Worm (Caenorhabditis elegans): Measurements from ENCODE around the gene str-84.

- TF ChIP-seq ceh-13 (GFP tag; optimal IDR thresholded peaks at IDR 0.05) (no peak), tbx-11 (GFP tag; IDR thresholded peaks at IDR 0.05) (no peak), pes-1 (GFP tag; IDR thresholded peaks at IDR 0.05) (no peak), ama-1 (optimal IDR thresholded peaks at IDR 0.05) (no peak), sea-1 (GFP tag; conservative IDR thresholded peaks at IDR 0.05) (no peak), flt-1 (GFP tag; IDR thresholded peaks at IDR 0.05) (no peak), hnd-1 (tag; optimal IDR thresholded peaks at IDR 0.05) (no peak), scrt-1 (GFP tag; IDR thresholded peaks at IDR 0.05) (no peak), aly-1 (tag; optimal IDR thresholded peaks at IDR 0.05) (no peak), ceh-36 (tag; optimal IDR thresholded peaks at IDR 0.05) (no peak), hmbx-1 (tag; optimal IDR thresholded peaks at IDR 0.05) (no peak), hmg-4 (GFP tag; optimal IDR thresholded peaks at IDR 0.05) (peak; percentile 19), ets-7 (tag; optimal IDR thresholded peaks at IDR 0.05) (no peak), F13C5.2 (tag; optimal IDR thresholded peaks at IDR 0.05) (no peak)
Measured at ce11 chrV:8949873-8950272, 30.9 kb downstream of the str-84 start.

All from whole organism, early embryonic.